Worm (Caenorhabditis elegans) whole organism, mixed stage, embryonic: ENCODE measurements around the gene fbxa-199.
A peak's percentile ranks its signal among the peaks of the same experiment; 100 is the strongest.

Experiments
- M03D4.4 ChIP-seq: sonication (generic microtip); optimal IDR thresholded peaks from 2 replicates; lab custom pipeline; 2017; ENCODE audit warnings: mild to moderate bottlenecking, missing genetic modification characterization, missing compliant biosample characterization
- bed-3 ChIP-seq: fragments of 200-800 bp; sonication (Bioruptor generic); optimal IDR thresholded peaks from 3 replicates; lab custom pipeline; 2018; ENCODE audit warnings: mild to moderate bottlenecking, missing genetic modification characterization, moderate library complexity, missing compliant biosample characterization
- blmp-1 ChIP-seq: fragments of 150-350 bp; optimal IDR thresholded peaks from 2 replicates; lab custom pipeline; 2014; ENCODE audit warnings: missing biosample characterization, missing genetic modification characterization
- ceh-39 ChIP-seq: fragments of 150-350 bp; optimal IDR thresholded peaks from 2 replicates; lab custom pipeline; 2014; ENCODE audit warnings: missing biosample characterization, missing genetic modification characterization
- ceh-43 ChIP-seq: fragments of 200-800 bp; sonication (Bioruptor generic); optimal IDR thresholded peaks from 2 replicates; lab custom pipeline; 2018; ENCODE audit warnings: mild to moderate bottlenecking, missing genetic modification characterization, moderate library complexity, missing compliant biosample characterization
- ces-1 ChIP-seq: fragments of 150-350 bp; optimal IDR thresholded peaks from 2 replicates; lab custom pipeline; 2014; ENCODE audit warnings: missing biosample characterization, missing genetic modification reagents, missing genetic modification characterization
- cnd-1 ChIP-seq: fragments of 200-800 bp; sonication (Bioruptor generic); optimal IDR thresholded peaks from 2 replicates; lab custom pipeline; 2018; ENCODE audit warnings: mild to moderate bottlenecking, missing genetic modification characterization, missing compliant biosample characterization
- drap-1 ChIP-seq: fragments of 200-800 bp; sonication (Bioruptor generic); optimal IDR thresholded peaks from 3 replicates; lab custom pipeline; 2018; ENCODE audit warnings: mild to moderate bottlenecking, missing genetic modification characterization, missing compliant biosample characterization
- elt-1 ChIP-seq: sonication (generic microtip); optimal IDR thresholded peaks from 2 replicates; lab custom pipeline; 2017; ENCODE audit warnings: missing genetic modification characterization, mild to moderate bottlenecking, missing compliant biosample characterization, antibody characterized with exemption, moderate library complexity, borderline replicate concordance; ENCODE audit not compliant: insufficient read depth
- flh-1 ChIP-seq: fragments of 200-800 bp; sonication (Bioruptor generic); optimal IDR thresholded peaks from 2 replicates; lab custom pipeline; 2018; ENCODE audit warnings: mild to moderate bottlenecking, missing genetic modification characterization, moderate library complexity, missing compliant biosample characterization
- ham-2 ChIP-seq: fragments of 200-800 bp; sonication (Bioruptor generic); optimal IDR thresholded peaks from 2 replicates; lab custom pipeline; 2018; ENCODE audit warnings: mild to moderate bottlenecking, missing genetic modification characterization, missing compliant biosample characterization
- hlh-1 ChIP-seq: fragments of 150-350 bp; optimal IDR thresholded peaks from 2 replicates; lab custom pipeline; 2014; ENCODE audit warnings: missing biosample characterization, missing genetic modification reagents, missing genetic modification characterization
- lin-13 ChIP-seq: fragments of 150-350 bp; optimal IDR thresholded peaks from 2 replicates; lab custom pipeline; 2014; ENCODE audit warnings: missing biosample characterization, missing genetic modification characterization
- lin-32 ChIP-seq: fragments of 200-800 bp; sonication (Bioruptor generic); optimal IDR thresholded peaks from 2 replicates; lab custom pipeline; 2018; ENCODE audit warnings: mild to moderate bottlenecking, missing genetic modification characterization, missing compliant biosample characterization
- lsy-2 ChIP-seq: fragments of 150-350 bp; optimal IDR thresholded peaks from 2 replicates; lab custom pipeline; 2014; ENCODE audit warnings: missing biosample characterization, missing genetic modification characterization
- mab-5 ChIP-seq: fragments of 150-350 bp; optimal IDR thresholded peaks from 2 replicates; lab custom pipeline; 2014; ENCODE audit warnings: missing biosample characterization, missing genetic modification characterization
- mep-1 ChIP-seq: fragments of 150-350 bp; optimal IDR thresholded peaks from 2 replicates; lab custom pipeline; 2017; ENCODE audit warnings: missing biosample characterization, missing genetic modification reagents, missing genetic modification characterization, inconsistent platforms
- mls-2 ChIP-seq: sonication (generic microtip); optimal IDR thresholded peaks from 2 replicates; lab custom pipeline; 2016; ENCODE audit warnings: mild to moderate bottlenecking, missing genetic modification characterization, moderate library complexity, missing compliant biosample characterization
- nhr-12 ChIP-seq: fragments of 150-350 bp; optimal IDR thresholded peaks from 2 replicates; lab custom pipeline; 2014; ENCODE audit warnings: missing biosample characterization, missing genetic modification characterization
- nhr-2 ChIP-seq: fragments of 150-350 bp; optimal IDR thresholded peaks from 2 replicates; lab custom pipeline; 2014; ENCODE audit warnings: missing biosample characterization, missing genetic modification characterization
- nhr-237 ChIP-seq: fragments of 150-350 bp; optimal IDR thresholded peaks from 2 replicates; lab custom pipeline; 2014; ENCODE audit warnings: missing biosample characterization, missing genetic modification characterization
- nhr-28 ChIP-seq: fragments of 150-350 bp; optimal IDR thresholded peaks from 2 replicates; lab custom pipeline; 2014; ENCODE audit warnings: missing biosample characterization, missing genetic modification characterization
- nhr-76 ChIP-seq: sonication (generic microtip); optimal IDR thresholded peaks from 2 replicates; lab custom pipeline; 2017; ENCODE audit warnings: missing biosample characterization, missing genetic modification characterization
- pha-4 ChIP-seq: fragments of 150-350 bp; optimal IDR thresholded peaks from 2 replicates; lab custom pipeline; 2018; ENCODE audit warnings: missing biosample characterization, missing genetic modification reagents, missing genetic modification characterization
- sem-2 ChIP-seq: fragments of 200-800 bp; sonication (Bioruptor generic); optimal IDR thresholded peaks from 2 replicates; lab custom pipeline; 2018; ENCODE audit warnings: mild to moderate bottlenecking, missing genetic modification characterization, missing compliant biosample characterization
- snpc-4 ChIP-seq: fragments of 150-350 bp; optimal IDR thresholded peaks from 2 replicates; lab custom pipeline; 2014; ENCODE audit warnings: missing biosample characterization, missing genetic modification characterization
- sptf-1 ChIP-seq: sonication (generic microtip); optimal IDR thresholded peaks from 2 replicates; lab custom pipeline; 2017; ENCODE audit warnings: mild to moderate bottlenecking, missing genetic modification characterization, moderate library complexity, missing compliant biosample characterization
- tbx-8 ChIP-seq: fragments of 200-800 bp; sonication (Bioruptor generic); optimal IDR thresholded peaks from 2 replicates; lab custom pipeline; 2018; ENCODE audit warnings: mild to moderate bottlenecking, missing genetic modification characterization, moderate library complexity, missing compliant biosample characterization
- unc-120 ChIP-seq: sonication (generic microtip); optimal IDR thresholded peaks from 2 replicates; lab custom pipeline; 2017; ENCODE audit warnings: missing genetic modification characterization, missing compliant biosample characterization; ENCODE audit not compliant: poor library complexity, severe bottlenecking
- unc-39 ChIP-seq: fragments of 150-350 bp; optimal IDR thresholded peaks from 2 replicates; lab custom pipeline; 2014; ENCODE audit warnings: missing biosample characterization, missing genetic modification characterization
- unc-62 ChIP-seq: fragments of 150-350 bp; optimal IDR thresholded peaks from 2 replicates; lab custom pipeline; 2014; ENCODE audit warnings: missing biosample characterization, missing genetic modification reagents, missing genetic modification characterization
- zip-8 ChIP-seq: fragments of 150-350 bp; optimal IDR thresholded peaks from 2 replicates; lab custom pipeline; 2014; ENCODE audit warnings: missing biosample characterization, missing genetic modification characterization
- ztf-11 ChIP-seq: fragments of 150-350 bp; optimal IDR thresholded peaks from 2 replicates; lab custom pipeline; 2014; ENCODE audit warnings: missing biosample characterization, missing genetic modification characterization

The fbxa-199 gene

ce11 chrV:15377903-15378302 is 20.7 kb downstream of the fbxa-199 start, which contains the start of gene srh-122:
Gene srh-122, minus strand, starts transcription at chrV:15378003.
- no peak for TF ChIP-seq bed-3 (GFP tag; lab: Kevin White, UChicago)
- no peak for TF ChIP-seq blmp-1 (tag; lab: Kevin White, UChicago)
- TF ChIP-seq sptf-1 (tag; lab: Kevin White, UChicago) = no peak
- TF ChIP-seq lin-32 (GFP tag; lab: Kevin White, UChicago) = no peak
- no peak for TF ChIP-seq hlh-1

ce11 chrV:15376223-15376622 is 22.4 kb downstream of the fbxa-199 start, which contains the start of gene srh-52:
Gene srh-52, minus strand, starts transcription at chrV:15376323.
- no peak for TF ChIP-seq drap-1 (GFP tag; lab: Kevin White, UChicago)
- TF ChIP-seq lin-13 (tag; lab: Kevin White, UChicago) = no peak
- TF ChIP-seq tbx-8 (GFP tag; lab: Kevin White, UChicago) = no peak
- no peak for TF ChIP-seq pha-4 (tag; lab: Kevin White, UChicago)
- no peak for TF ChIP-seq cnd-1
- no peak for TF ChIP-seq nhr-2
- no peak for TF ChIP-seq ztf-11 (tag; lab: Kevin White, UChicago)
- TF ChIP-seq M03D4.4 (tag; lab: Kevin White, UChicago) = no peak
- TF ChIP-seq sptf-1 (tag; lab: Kevin White, UChicago) = no peak
- no peak for TF ChIP-seq nhr-237
- TF ChIP-seq, all 35 proteins: peak for 0

ce11 chrV:15369707-15370106 is 28.9 kb downstream of the fbxa-199 start, which contains the start of gene nhr-269:
Gene nhr-269, minus strand, starts transcription at chrV:15369807.
- TF ChIP-seq nhr-2 (no peak), snpc-4 (no peak), mep-1 (tag; lab: Kevin White, UChicago) (no peak), lsy-2 (tag; lab: Kevin White, UChicago) (no peak), flh-1 (GFP tag; lab: Kevin White, UChicago) (no peak), elt-1 (no peak), unc-120 (tag; lab: Kevin White, UChicago) (no peak), unc-62 (no peak), lin-13 (tag; lab: Kevin White, UChicago) (no peak), nhr-237 (no peak)

- TF ChIP-seq nhr-2 (no peak), unc-62 (no peak), nhr-76 (no peak), ceh-43 (GFP tag; lab: Kevin White, UChicago) (no peak), unc-120 (tag; lab: Kevin White, UChicago) (no peak), sem-2 (GFP tag; lab: Kevin White, UChicago) (no peak), nhr-28 (no peak), tbx-8 (GFP tag; lab: Kevin White, UChicago) (no peak), ztf-11 (tag; lab: Kevin White, UChicago) (no peak), lsy-2 (tag; lab: Kevin White, UChicago) (no peak), pha-4 (tag; lab: Kevin White, UChicago) (no peak), mab-5 (tag; lab: Kevin White, UChicago) (no peak), hlh-1 (no peak), nhr-237 (no peak), unc-39 (no peak), ceh-39 (tag; lab: Kevin White, UChicago) (no peak), cnd-1 (no peak), flh-1 (GFP tag; lab: Kevin White, UChicago) (no peak), nhr-12 (tag; lab: Kevin White, UChicago) (no peak), M03D4.4 (tag; lab: Kevin White, UChicago) (no peak)
- TF ChIP-seq, all 35 proteins: peak for 0
These were observed 30.9 kb downstream of the fbxa-199 start for ce11 chrV:15367770-15368169.

ce11 chrV:15361412-15361811 is 37.2 kb downstream of the fbxa-199 start, which contains the start of gene ech-1.1:
Gene ech-1.1, minus strand, starts transcription at chrV:15361512.
- peak; percentile 32 for TF ChIP-seq hlh-1

ce11 chrV:15354648-15355047 is 44.0 kb downstream of the fbxa-199 start, which contains the start of gene C29F3.7:
Gene C29F3.7, plus strand, starts transcription at chrV:15354901.
- TF ChIP-seq sem-2 (GFP tag; lab: Kevin White, UChicago) = no peak
- no peak for TF ChIP-seq unc-39
- TF ChIP-seq unc-62 = no peak
- no peak for TF ChIP-seq snpc-4
- no peak for TF ChIP-seq nhr-28
- no peak for TF ChIP-seq mep-1 (tag; lab: Kevin White, UChicago)
- no peak for TF ChIP-seq zip-8 (tag; lab: Kevin White, UChicago)
- TF ChIP-seq blmp-1 (tag; lab: Kevin White, UChicago) = no peak
- no peak for TF ChIP-seq mls-2 (tag; lab: Kevin White, UChicago)
- TF ChIP-seq lin-32 (GFP tag; lab: Kevin White, UChicago) = no peak
- TF ChIP-seq ztf-11 (tag; lab: Kevin White, UChicago) = no peak
- TF ChIP-seq mab-5 (tag; lab: Kevin White, UChicago) = no peak
- TF ChIP-seq drap-1 (GFP tag; lab: Kevin White, UChicago) = no peak
- no peak for TF ChIP-seq ham-2 (GFP tag; lab: Kevin White, UChicago)
- TF ChIP-seq ces-1 (GFP tag; lab: Kevin White, UChicago) = no peak
- no peak for TF ChIP-seq nhr-2
- TF ChIP-seq, all 35 proteins: peak for 0
